Worm (Caenorhabditis elegans): ENCODE measurements around the gene zip-5.

DNA sequence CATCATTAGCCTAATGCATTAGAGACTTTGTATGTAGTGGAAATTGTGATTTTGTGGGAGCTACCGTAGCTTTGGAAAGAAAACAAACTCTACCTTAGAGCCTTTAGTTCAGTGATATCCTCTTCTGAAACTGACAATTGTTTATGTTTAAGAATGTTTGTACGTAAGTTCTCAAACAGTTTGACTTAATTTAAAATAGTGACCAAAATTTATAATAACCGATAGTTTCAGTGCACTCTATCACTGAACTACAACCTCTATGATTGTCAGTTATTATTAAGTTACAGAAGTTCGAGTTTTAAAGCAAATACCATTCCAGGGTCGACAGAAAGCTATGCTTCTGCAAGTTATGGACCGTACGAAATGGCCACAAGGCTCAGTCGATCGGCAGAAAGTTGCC is 44.3 kb downstream of the zip-5 start, which contains the start of gene C50B6.1:
- TF ChIP-seq atf-7 (tag; optimal IDR thresholded peaks at IDR 0.05) = no peak
- no peak for TF ChIP-seq Y53G8AR.9 (GFP tag; conservative IDR thresholded peaks at IDR 0.05)
- no peak for TF ChIP-seq hmg-20 (GFP tag; IDR thresholded peaks at IDR 0.05)
- TF ChIP-seq madf-3 (GFP tag; IDR thresholded peaks at IDR 0.05) = no peak
- TF ChIP-seq dpl-1 (GFP tag; optimal IDR thresholded peaks at IDR 0.05) = no peak
- TF ChIP-seq aptf-2 (GFP tag; conservative IDR thresholded peaks at IDR 0.05) = no peak
- no peak for TF ChIP-seq attf-3 (GFP tag; conservative IDR thresholded peaks at IDR 0.05)
- TF ChIP-seq C17E4.6 (GFP tag; IDR thresholded peaks at IDR 0.05) = no peak
- no peak for TF ChIP-seq snpc-4 (GFP tag; optimal IDR thresholded peaks at IDR 0.05)
- no peak for TF ChIP-seq snpc-4 (tag; optimal IDR thresholded peaks at IDR 0.05)
- TF ChIP-seq K12H6.12 (tag; optimal IDR thresholded peaks at IDR 0.05) = no peak

All from whole organism, young adult.